Worm (Caenorhabditis elegans) whole organism, midembryonic: Measurements from ENCODE around the gene nstp-5.

ENCODE experiments used
- T22C8.4 ChIP-seq: fragments of 200-800 bp; sonication (Bioruptor generic); IDR thresholded peaks from 2 replicates; pipeline ENCODE4 v1.3.6; 2022; ENCODE audit warnings: missing genetic modification characterization, missing compliant biosample characterization
- flt-1 ChIP-seq: fragments of 200-800 bp; sonication (Bioruptor generic); IDR thresholded peaks from 2 replicates; pipeline ENCODE4 v1.3.6; 2022; ENCODE audit warnings: missing genetic modification characterization, missing compliant biosample characterization
- klf-2 ChIP-seq: fragments of 200-800 bp; sonication (Bioruptor generic); conservative IDR thresholded peaks from 2 replicates; pipeline ENCODE4 v1.3.6; 2022; ENCODE audit warnings: missing genetic modification reagents, missing genetic modification characterization, missing compliant biosample characterization
- med-1 ChIP-seq: sonication (generic microtip); optimal IDR thresholded peaks from 2 replicates; lab custom pipeline; 2017; ENCODE audit warnings: missing genetic modification characterization, mild to moderate bottlenecking, missing compliant biosample characterization, antibody characterized with exemption, missing genetic modification reagents; ENCODE audit not compliant: insufficient read depth
- ref-1 ChIP-seq: fragments of 200-800 bp; sonication (Bioruptor generic); conservative IDR thresholded peaks from 2 replicates; pipeline ENCODE4 v1.3.6; 2022; ENCODE audit warnings: missing genetic modification reagents, missing genetic modification characterization, missing compliant biosample characterization
- tab-1 ChIP-seq: fragments of 200-800 bp; sonication (Bioruptor generic); IDR thresholded peaks from 2 replicates; pipeline ENCODE4 v1.3.6; 2022; ENCODE audit warnings: missing genetic modification characterization, missing compliant biosample characterization
- ztf-29 ChIP-seq: fragments of 200-800 bp; sonication (Bioruptor generic); IDR thresholded peaks from 2 replicates; pipeline ENCODE4 v1.3.6; 2022; ENCODE audit warnings: missing genetic modification reagents, missing genetic modification characterization, missing compliant biosample characterization

ce11 chrIV:12830829-12831392 is 24.4 kb upstream of the nstp-5 start:
- no peak for TF ChIP-seq klf-2 (GFP tag; lab: Robert Waterston, UW)
- no peak for TF ChIP-seq flt-1 (GFP tag; lab: Robert Waterston, UW)
- TF ChIP-seq tab-1 (GFP tag; lab: Robert Waterston, UW), result no peak
- no peak for TF ChIP-seq ref-1
- no peak for TF ChIP-seq med-1 (GFP tag; lab: Kevin White, UChicago)
- no peak for TF ChIP-seq ztf-29 (GFP tag; lab: Robert Waterston, UW)
- no peak for TF ChIP-seq T22C8.4 (GFP tag; lab: Robert Waterston, UW)
